Worm (Caenorhabditis elegans) whole organism, early embryonic: ENCODE measurements around the gene C07B5.2.

ENCODE experiments used
- B0310.2 ChIP-seq: sonication (generic microtip); optimal IDR thresholded peaks from 2 replicates; lab custom pipeline; 2016; ENCODE audit warnings: mild to moderate bottlenecking, missing genetic modification characterization, missing compliant biosample characterization
- F13C5.2 ChIP-seq: sonication (generic microtip); optimal IDR thresholded peaks from 2 replicates; lab custom pipeline; 2017; ENCODE audit warnings: mild to moderate bottlenecking, missing genetic modification characterization, inconsistent platforms, missing compliant biosample characterization
- aly-1 ChIP-seq: sonication (generic microtip); optimal IDR thresholded peaks from 2 replicates; lab custom pipeline; 2016; ENCODE audit warnings: missing genetic modification characterization, missing compliant biosample characterization
- ama-1 ChIP-seq: fragments of 150-350 bp; optimal IDR thresholded peaks from 2 replicates; lab custom pipeline; 2014
- ceh-13 ChIP-seq: fragments of 200-800 bp; sonication (Bioruptor generic); optimal IDR thresholded peaks from 2 replicates; lab custom pipeline; 2018; ENCODE audit warnings: mild to moderate bottlenecking, missing genetic modification characterization, missing compliant biosample characterization
- ceh-36 ChIP-seq: sonication (generic microtip); optimal IDR thresholded peaks from 2 replicates; lab custom pipeline; 2016; ENCODE audit warnings: missing genetic modification characterization, inconsistent platforms, missing compliant biosample characterization
- ets-7 ChIP-seq: sonication (generic microtip); optimal IDR thresholded peaks from 2 replicates; lab custom pipeline; 2016; ENCODE audit warnings: missing genotype, missing genetic modification characterization, missing compliant biosample characterization
- flt-1 ChIP-seq: fragments of 200-800 bp; sonication (Bioruptor generic); IDR thresholded peaks from 2 replicates; pipeline ENCODE4 v1.3.6; 2022; ENCODE audit warnings: missing genetic modification characterization, missing compliant biosample characterization
- hmbx-1 ChIP-seq: sonication (generic microtip); optimal IDR thresholded peaks from 2 replicates; lab custom pipeline; 2016; ENCODE audit warnings: mild to moderate bottlenecking, missing genetic modification characterization, missing compliant biosample characterization
- hmg-4 ChIP-seq: fragments of 200-800 bp; sonication (Bioruptor generic); optimal IDR thresholded peaks from 2 replicates; lab custom pipeline; 2018; ENCODE audit warnings: mild to moderate bottlenecking, missing genetic modification characterization, missing compliant biosample characterization
- hnd-1 ChIP-seq: sonication (generic microtip); optimal IDR thresholded peaks from 2 replicates; lab custom pipeline; 2016; ENCODE audit warnings: missing genetic modification characterization, missing compliant biosample characterization
- pes-1 ChIP-seq: fragments of 200-800 bp; sonication (Bioruptor generic); IDR thresholded peaks from 2 replicates; pipeline ENCODE4 v1.3.6; 2022; ENCODE audit warnings: missing genetic modification reagents, missing genetic modification characterization, missing compliant biosample characterization
- scrt-1 ChIP-seq: fragments of 200-800 bp; sonication (Bioruptor generic); IDR thresholded peaks from 2 replicates; pipeline ENCODE4 v1.3.6; 2022; ENCODE audit warnings: missing genetic modification characterization, missing compliant biosample characterization
- sea-1 ChIP-seq: fragments of 200-800 bp; sonication (Bioruptor generic); conservative IDR thresholded peaks from 2 replicates; pipeline ENCODE4 v1.3.6; 2022; ENCODE audit warnings: missing genetic modification characterization, missing compliant biosample characterization
- tbx-11 ChIP-seq: fragments of 200-800 bp; sonication (Bioruptor generic); IDR thresholded peaks from 2 replicates; pipeline ENCODE4 v1.3.6; 2022; ENCODE audit warnings: missing genetic modification characterization, missing compliant biosample characterization
- tbx-37 ChIP-seq: fragments of 200-800 bp; sonication (Bioruptor generic); conservative IDR thresholded peaks from 2 replicates; pipeline ENCODE4 v1.3.6; 2022; ENCODE audit warnings: missing genetic modification reagents, missing genetic modification characterization, missing compliant biosample characterization
- tra-4 ChIP-seq: sonication (generic microtip); optimal IDR thresholded peaks from 2 replicates; lab custom pipeline; 2017; ENCODE audit warnings: missing genetic modification characterization, missing compliant biosample characterization

The C07B5.2 gene

DNA sequence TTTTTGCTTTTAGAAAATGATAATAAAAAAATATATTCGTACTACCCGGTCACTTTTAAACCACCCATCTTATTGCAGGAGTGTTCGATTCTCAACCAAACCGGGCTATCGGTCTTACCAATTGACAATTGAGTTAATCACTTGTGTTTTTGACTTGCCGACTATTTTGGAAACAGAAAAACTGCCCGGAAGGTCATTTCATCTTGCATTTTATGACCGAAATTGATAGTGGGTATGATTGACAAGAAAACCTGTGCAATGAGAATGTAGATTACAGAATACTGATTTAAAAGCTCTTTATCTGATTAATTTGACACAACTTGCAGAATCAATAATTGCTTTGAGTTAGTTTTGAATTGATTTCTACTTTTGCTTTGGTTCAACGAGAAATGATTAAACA is at the start of gene C07B5.2:
C07B5.2 (minus strand) TSS at position 101 of the 400 bp plus-strand sequence.
- TF ChIP-seq B0310.2 (no peak), ceh-13 (GFP tag; lab: Kevin White, UChicago) (no peak)

DNA sequence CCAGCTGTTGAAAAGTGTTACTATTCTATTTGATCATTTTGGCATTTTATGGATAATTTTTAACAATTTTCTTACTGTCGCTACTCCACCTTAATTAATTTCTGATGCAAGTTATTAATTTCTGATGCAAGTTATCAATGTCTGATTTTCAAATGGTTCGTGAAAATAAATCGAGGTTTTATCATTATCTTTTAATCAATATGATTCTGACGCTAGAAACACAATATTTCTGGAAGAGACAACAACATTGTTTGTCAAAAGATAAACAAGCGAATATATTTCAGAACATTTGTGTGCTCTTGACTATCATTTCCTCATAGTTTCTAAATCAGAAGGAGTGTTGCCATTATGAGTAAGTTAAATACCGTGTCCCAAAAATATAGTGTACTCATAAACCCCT is 49.4 kb upstream of the C07B5.2 start, which contains the start of gene F49E2.2:
F49E2.2 (plus strand) TSS at position 301 of the 400 bp plus-strand sequence.
- no peak for TF ChIP-seq tbx-11
- no peak for TF ChIP-seq ceh-36 (tag; lab: Kevin White, UChicago)
- no peak for TF ChIP-seq B0310.2
- TF ChIP-seq ceh-13 (GFP tag; lab: Kevin White, UChicago) = no peak
- no peak for TF ChIP-seq hmbx-1
- TF ChIP-seq pes-1 (GFP tag; lab: Robert Waterston, UW) = no peak
- no peak for TF ChIP-seq flt-1 (GFP tag; lab: Robert Waterston, UW)
- no peak for TF ChIP-seq hmg-4
- no peak for TF ChIP-seq ama-1 (lab: Kevin White, UChicago)

DNA sequence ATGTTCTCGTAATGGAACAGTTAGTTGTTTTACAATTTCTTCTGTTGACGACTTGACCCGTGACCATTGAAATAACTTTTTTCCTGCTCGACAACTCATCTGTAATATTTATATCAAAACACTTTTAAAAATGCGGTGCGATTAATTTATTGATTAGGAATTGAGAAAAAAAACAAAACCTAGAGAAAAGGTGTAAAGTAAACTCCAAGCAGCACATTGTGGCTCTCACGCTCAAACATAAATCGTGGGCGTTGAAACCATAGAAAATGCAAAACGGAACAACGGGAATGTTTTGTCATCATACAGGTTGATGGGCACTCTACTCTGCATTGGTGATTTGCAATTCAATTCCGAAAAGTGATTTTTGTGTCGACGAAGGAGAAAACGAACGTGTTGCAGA is 48.9 kb upstream of the C07B5.2 start, which contains the start of gene moc-5:
moc-5 (minus strand) TSS at position 101 of the 400 bp plus-strand sequence.
- TF ChIP-seq tbx-11 = no peak
- TF ChIP-seq tbx-37 (GFP tag; lab: Robert Waterston, UW) = no peak
- no peak for TF ChIP-seq ama-1 (lab: Kevin White, UChicago)
- no peak for TF ChIP-seq pes-1 (GFP tag; lab: Robert Waterston, UW)
- TF ChIP-seq hmg-4 = no peak
- no peak for TF ChIP-seq B0310.2

DNA sequence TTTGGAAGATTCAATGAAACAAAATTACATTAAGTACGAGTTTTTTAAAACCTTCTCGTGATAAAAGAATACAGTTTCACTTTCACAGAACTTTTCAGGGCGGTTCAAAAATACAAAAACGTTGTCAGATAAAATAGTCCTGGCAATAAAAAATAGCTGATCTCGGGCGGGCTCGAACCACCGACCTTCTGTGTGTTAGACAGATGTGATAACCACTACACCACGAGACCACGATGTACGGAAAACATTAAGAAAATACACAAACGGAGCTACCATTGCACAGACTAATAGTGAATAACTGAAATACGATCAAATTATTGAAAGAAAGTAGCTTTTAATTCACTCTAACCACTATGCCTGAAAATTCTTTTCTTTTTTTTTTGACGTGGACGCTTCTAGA is 43.9 kb upstream of the C07B5.2 start:
- TF ChIP-seq pes-1 (GFP tag; lab: Robert Waterston, UW) = peak; percentile 70
- no peak for TF ChIP-seq hmg-4
- 0 out of 2 replicates have a peak, but pooled peaks have one; percentile 23 for TF ChIP-seq sea-1 (GFP tag; lab: Robert Waterston, UW)

DNA sequence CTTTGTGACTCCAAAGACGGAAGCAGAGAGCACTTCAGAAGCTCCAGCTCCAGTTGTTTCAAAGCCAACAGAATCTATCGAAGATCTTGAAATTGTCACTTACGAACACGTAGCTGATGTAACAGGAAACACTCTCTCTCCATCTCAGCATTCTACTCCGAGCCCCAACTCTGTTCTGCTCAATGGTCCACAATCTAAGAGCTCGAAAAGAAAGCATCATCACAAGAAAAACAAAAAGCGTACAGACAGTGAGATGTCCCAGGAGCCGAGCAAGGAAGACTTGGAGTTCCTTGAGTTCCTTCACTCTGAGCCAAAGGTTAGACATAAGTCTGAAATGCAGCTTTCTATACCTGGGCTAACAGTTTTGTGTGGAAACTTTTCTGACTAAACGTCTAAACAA is 39.0 kb upstream of the C07B5.2 start:
- no peak for TF ChIP-seq scrt-1
- no peak for TF ChIP-seq ets-7 (tag; lab: Kevin White, UChicago)
- TF ChIP-seq sea-1 (GFP tag; lab: Robert Waterston, UW) = no peak
- TF ChIP-seq hmbx-1 = no peak
- no peak for TF ChIP-seq hnd-1 (tag; lab: Kevin White, UChicago)
- no peak for TF ChIP-seq hmg-4
- no peak for TF ChIP-seq flt-1 (GFP tag; lab: Robert Waterston, UW)

DNA sequence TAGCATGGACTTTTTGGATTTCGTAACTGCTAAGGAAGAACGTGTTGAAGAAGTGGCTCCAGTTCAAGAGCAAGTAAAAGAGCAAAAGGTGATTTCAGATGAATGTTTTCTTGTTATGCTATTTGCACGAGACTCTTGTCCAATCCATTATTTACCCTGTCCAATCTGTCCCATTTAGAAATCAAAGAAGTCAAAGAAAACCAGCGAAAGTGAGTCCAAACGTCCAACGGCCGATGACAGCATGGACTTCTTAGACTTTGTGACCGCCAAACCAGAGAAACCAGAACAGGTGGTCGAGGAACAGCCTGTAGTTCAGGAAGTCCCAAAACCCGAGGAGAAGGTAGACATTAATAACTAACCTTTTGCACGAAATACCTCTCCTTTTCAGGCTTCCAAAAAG is 38.2 kb upstream of the C07B5.2 start:
- TF ChIP-seq pes-1 (GFP tag; lab: Robert Waterston, UW) (no peak), hmbx-1 (no peak), F13C5.2 (tag; lab: Kevin White, UChicago) (no peak), sea-1 (GFP tag; lab: Robert Waterston, UW) (no peak), B0310.2 (no peak), aly-1 (tag; lab: Kevin White, UChicago) (no peak), scrt-1 (no peak), flt-1 (GFP tag; lab: Robert Waterston, UW) (no peak), hmg-4 (no peak), ets-7 (tag; lab: Kevin White, UChicago) (no peak), ceh-36 (tag; lab: Kevin White, UChicago) (no peak), tbx-37 (GFP tag; lab: Robert Waterston, UW) (no peak), ama-1 (lab: Kevin White, UChicago) (no peak), tra-4 (tag; lab: Kevin White, UChicago) (no peak), ceh-13 (GFP tag; lab: Kevin White, UChicago) (no peak)

DNA sequence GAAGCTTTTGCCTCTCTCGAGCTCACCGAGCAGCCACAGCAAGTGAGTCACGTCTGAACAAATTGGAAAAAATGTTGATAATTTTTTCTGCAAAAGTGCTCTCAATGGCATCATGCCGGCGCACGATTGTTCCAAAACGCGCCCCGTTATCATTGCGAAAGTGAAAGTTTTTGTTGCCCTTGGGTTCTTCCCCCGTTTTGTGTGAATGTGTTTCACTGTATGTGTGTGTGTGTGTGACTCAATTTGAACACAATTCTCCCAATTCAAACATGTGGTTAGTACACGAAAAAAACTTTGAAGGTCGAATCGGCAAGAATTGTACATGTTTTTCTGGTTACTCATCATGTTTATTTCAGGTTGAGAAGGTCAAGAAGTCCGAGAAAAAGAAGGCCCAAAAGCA is 36.1 kb upstream of the C07B5.2 start:
- TF ChIP-seq hmbx-1 (no peak), tbx-37 (GFP tag; lab: Robert Waterston, UW) (no peak), sea-1 (GFP tag; lab: Robert Waterston, UW) (no peak)

DNA sequence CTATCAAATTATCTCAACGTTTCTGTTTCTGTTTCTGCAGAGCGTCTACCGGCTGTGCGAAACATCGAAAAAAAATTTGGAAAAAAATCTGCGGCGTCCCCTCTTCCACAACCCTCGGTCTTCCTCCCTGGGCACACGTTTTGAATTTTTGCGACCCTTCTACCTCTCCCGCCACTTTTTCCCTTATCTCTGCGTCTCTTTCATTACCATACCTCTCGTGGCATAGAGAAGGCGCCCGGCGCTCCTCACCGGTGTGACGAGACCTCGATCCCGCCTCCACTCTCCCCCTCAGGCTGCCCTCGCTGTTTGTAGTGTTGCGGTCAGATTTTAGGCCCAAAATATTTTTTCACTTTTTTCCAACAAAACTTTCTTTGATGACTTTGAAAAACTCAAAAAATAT is 35.4 kb upstream of the C07B5.2 start:
- no peak for TF ChIP-seq scrt-1
- no peak for TF ChIP-seq tbx-11
- no peak for TF ChIP-seq F13C5.2 (tag; lab: Kevin White, UChicago)
- TF ChIP-seq ets-7 (tag; lab: Kevin White, UChicago) = no peak
- no peak for TF ChIP-seq ceh-36 (tag; lab: Kevin White, UChicago)
- TF ChIP-seq hmbx-1 = no peak

DNA sequence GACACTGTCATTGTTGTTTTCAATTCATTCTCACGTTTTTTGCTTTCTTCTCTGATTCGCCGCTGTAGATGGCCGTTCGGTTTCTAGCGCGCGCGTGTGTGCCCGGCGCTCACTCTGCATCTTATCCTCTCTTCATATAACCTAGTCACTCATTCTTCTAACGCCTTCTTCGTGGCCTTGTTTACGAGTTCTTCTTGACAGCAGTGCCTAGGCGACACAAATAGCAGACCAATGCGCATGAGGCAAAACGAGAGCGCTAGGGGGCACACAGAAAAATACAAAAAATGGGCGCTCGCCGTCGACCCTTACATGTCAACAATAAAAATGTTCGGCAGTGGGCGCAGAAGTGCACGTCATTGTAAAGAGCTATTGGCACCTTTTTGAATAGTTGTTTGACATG is 34.1 kb upstream of the C07B5.2 start:
- TF ChIP-seq F13C5.2 (tag; lab: Kevin White, UChicago) = peak; percentile 15
- TF ChIP-seq ceh-13 (GFP tag; lab: Kevin White, UChicago) = no peak

DNA sequence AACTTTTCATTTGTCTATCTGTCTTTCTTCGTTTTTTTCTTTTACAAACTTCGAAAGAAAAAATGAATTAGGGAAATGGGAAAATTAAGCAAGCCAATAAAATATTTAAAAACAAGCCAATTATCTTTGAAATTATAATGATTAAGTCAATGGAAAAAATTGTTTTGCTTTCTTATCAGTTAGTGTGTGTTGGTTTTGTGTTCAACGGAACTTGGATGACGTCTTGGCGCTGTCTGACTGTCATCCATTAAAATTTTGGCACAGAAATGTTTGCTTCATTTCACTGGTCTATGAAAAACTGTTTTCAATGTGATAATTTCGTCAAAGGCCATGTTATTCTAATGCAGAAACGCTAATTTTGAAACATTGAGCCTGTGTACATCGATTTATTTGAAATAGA is 33.5 kb upstream of the C07B5.2 start:
- no peak for TF ChIP-seq F13C5.2 (tag; lab: Kevin White, UChicago)
- no peak for TF ChIP-seq B0310.2
- TF ChIP-seq tra-4 (tag; lab: Kevin White, UChicago) = no peak
- no peak for TF ChIP-seq ama-1 (lab: Kevin White, UChicago)
- no peak for TF ChIP-seq tbx-11
- no peak for TF ChIP-seq hmg-4
- TF ChIP-seq aly-1 (tag; lab: Kevin White, UChicago) = no peak
- TF ChIP-seq tbx-37 (GFP tag; lab: Robert Waterston, UW) = no peak
- no peak for TF ChIP-seq ceh-36 (tag; lab: Kevin White, UChicago)
- TF ChIP-seq ets-7 (tag; lab: Kevin White, UChicago) = no peak
- TF ChIP-seq scrt-1 = no peak
- no peak for TF ChIP-seq hmbx-1
- no peak for TF ChIP-seq ceh-13 (GFP tag; lab: Kevin White, UChicago)
- TF ChIP-seq flt-1 (GFP tag; lab: Robert Waterston, UW) = no peak
- TF ChIP-seq pes-1 (GFP tag; lab: Robert Waterston, UW) = no peak
- no peak for TF ChIP-seq hnd-1 (tag; lab: Kevin White, UChicago)
- TF ChIP-seq sea-1 (GFP tag; lab: Robert Waterston, UW) = no peak
